Worm (Caenorhabditis elegans): ENCODE measurements around the gene sel-2.
A peak's percentile ranks its signal among the peaks of the same experiment; 100 is the strongest.

sel-2 gene

DNA sequence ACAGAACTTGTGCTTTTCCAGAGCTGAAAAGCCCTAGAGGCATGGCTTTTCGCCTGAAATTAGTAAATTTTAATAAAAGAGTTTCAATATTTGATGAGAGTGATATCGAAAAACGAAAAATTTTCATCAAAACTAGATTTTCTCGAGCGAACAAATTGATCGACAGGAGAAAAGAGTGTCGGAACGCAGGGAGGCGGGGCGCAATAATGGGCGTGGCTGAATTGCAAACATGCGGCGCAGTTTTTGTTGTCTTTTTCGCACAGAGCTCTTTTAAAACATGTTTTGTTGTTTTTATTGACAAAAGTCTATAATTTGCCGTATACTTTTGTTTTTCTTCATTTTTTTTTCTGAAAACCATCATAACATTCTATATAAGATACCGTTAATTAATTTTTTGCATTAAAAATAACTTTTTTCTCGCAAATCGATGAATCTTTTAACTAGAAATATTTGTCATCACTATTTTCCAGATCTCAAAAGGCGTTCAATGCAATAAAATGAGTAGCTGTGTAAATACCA lies 33.7 kb downstream of the sel-2 start, which contains the start of the genes sel-5 and wdr-48:
Gene sel-5, minus strand, starts transcription at position 53 of the 519 bp plus-strand sequence.
Gene wdr-48, plus strand, starts transcription at position 469 of the 519 bp plus-strand sequence.
- TF ChIP-seq spr-1 (tag; optimal IDR thresholded peaks at IDR 0.05) (no peak), hlh-30 (tag; optimal IDR thresholded peaks at IDR 0.05; ENCODE audit: insufficient read depth) (peak; percentile 28), lin-13 (GFP tag; optimal IDR thresholded peaks at IDR 0.05) (no peak), mes-2 (tag; optimal IDR thresholded peaks at IDR 0.05; ENCODE audit: poor library complexity, severe bottlenecking) (peak; percentile 66), mep-1 (tag; optimal IDR thresholded peaks at IDR 0.05) (peak; percentile 55), lsy-2 (tag; optimal IDR thresholded peaks at IDR 0.05) (peak in 1 of 2 experiments; percentile 62), nhr-6 (tag; optimal IDR thresholded peaks at IDR 0.05) (peak; percentile 22), nhr-28 (tag; optimal IDR thresholded peaks at IDR 0.05) (peak; percentile 38), dve-1 (tag; optimal IDR thresholded peaks at IDR 0.05; ENCODE audit: insufficient read depth) (peak; percentile 25), daf-16 (GFP tag; optimal IDR thresholded peaks at IDR 0.05) (no peak), daf-16 (tag; optimal IDR thresholded peaks at IDR 0.05) (peak; percentile 33), dpl-1 (GFP tag; optimal IDR thresholded peaks at IDR 0.05) (peak; percentile 47), pha-4 (GFP tag; IDR thresholded peaks at IDR 0.05) (no peak), pha-4 (tag; optimal IDR thresholded peaks at IDR 0.05) (peak; percentile 1), lin-29 (GFP tag; IDR thresholded peaks at IDR 0.05) (no peak), rbr-2 (tag; optimal IDR thresholded peaks at IDR 0.05) (peak; percentile 5), madf-5 (GFP tag; IDR thresholded peaks at IDR 0.05) (no peak)

DNA sequence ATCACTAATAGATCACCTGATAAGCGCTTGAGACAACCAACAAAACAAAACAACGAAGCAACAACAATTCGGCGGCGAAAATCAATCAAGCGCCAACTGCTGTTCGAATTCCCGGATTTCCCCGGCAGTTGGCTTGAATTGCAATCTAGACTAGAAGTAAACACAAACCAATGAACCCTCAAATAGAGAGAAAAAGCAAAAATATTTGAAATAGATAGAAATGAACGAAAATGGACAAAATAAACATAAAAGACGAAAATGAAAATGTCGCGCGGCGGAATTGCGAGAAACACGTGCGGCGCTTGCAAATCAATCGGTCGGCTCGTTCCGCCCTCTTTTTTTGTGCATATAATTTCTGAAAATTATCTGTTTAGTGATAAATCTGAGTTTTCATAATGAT lies 43.7 kb downstream of the sel-2 start, which contains the start of gene idhg-1:
Gene idhg-1, plus strand, starts transcription at position 343 of the 400 bp plus-strand sequence.
- no peak for TF ChIP-seq cey-2 (tag; optimal IDR thresholded peaks at IDR 0.05; ENCODE audit: borderline replicate concordance, insufficient read depth)
- no peak for TF ChIP-seq F44E2.7 (GFP tag; IDR thresholded peaks at IDR 0.05)
- TF ChIP-seq zip-2 (tag; optimal IDR thresholded peaks at IDR 0.05), result no peak
- TF ChIP-seq F37D6.2 (tag; optimal IDR thresholded peaks at IDR 0.05), result peak; percentile 35
- TF ChIP-seq mxl-3 (GFP tag; optimal IDR thresholded peaks at IDR 0.05), result peak; percentile 20
- TF ChIP-seq hlh-30 (tag; optimal IDR thresholded peaks at IDR 0.05; ENCODE audit: insufficient read depth), result peak; percentile 58
- TF ChIP-seq daf-16 (GFP tag; optimal IDR thresholded peaks at IDR 0.05), result peak; percentile 10 to 94
- TF ChIP-seq daf-16 (tag; optimal IDR thresholded peaks at IDR 0.05), result peak; percentile 66
- TF ChIP-seq ztf-7 (tag; optimal IDR thresholded peaks at IDR 0.05), result peak; percentile 8
- no peak for TF ChIP-seq dmd-9 (GFP tag; IDR thresholded peaks at IDR 0.05)
- peak; percentile 77 for TF ChIP-seq mep-1 (tag; optimal IDR thresholded peaks at IDR 0.05)
- TF ChIP-seq pqm-1 (tag; optimal IDR thresholded peaks at IDR 0.05), result peak; percentile 29
- peak; percentile 61; the same call in 1 of the 2 replicates for TF ChIP-seq hmg-1.1 (GFP tag; IDR thresholded peaks at IDR 0.05)
- TF ChIP-seq unc-62 (GFP tag; optimal IDR thresholded peaks at IDR 0.05 in 1 of 2), result peak in 1 of 2 experiments; percentile 44
- TF ChIP-seq unc-62 (tag; optimal IDR thresholded peaks at IDR 0.05), result no peak
- no peak for TF ChIP-seq attf-4 (tag; optimal IDR thresholded peaks at IDR 0.05)
- peak; percentile 29 for TF ChIP-seq dmd-6 (GFP tag; IDR thresholded peaks at IDR 0.05)
- peak; percentile 95 for TF ChIP-seq mes-2 (tag; optimal IDR thresholded peaks at IDR 0.05; ENCODE audit: poor library complexity, severe bottlenecking)
- no peak for TF ChIP-seq ZK337.2 (GFP tag; IDR thresholded peaks at IDR 0.05)
- 0 out of 2 replicates have a peak, but pooled peaks have one; percentile 51 for TF ChIP-seq lim-7 (GFP tag; IDR thresholded peaks at IDR 0.05)
- TF ChIP-seq dpl-1 (GFP tag; optimal IDR thresholded peaks at IDR 0.05), result peak; percentile 60
- 0 out of 2 replicates have a peak, but pooled peaks have one; percentile 20 for TF ChIP-seq zfp-3 (GFP tag; conservative IDR thresholded peaks at IDR 0.05)
- peak; percentile 31 for TF ChIP-seq nhr-48 (tag; optimal IDR thresholded peaks at IDR 0.05)
- no peak for TF ChIP-seq egl-27 (tag; optimal IDR thresholded peaks at IDR 0.05)
- TF ChIP-seq saeg-2 (GFP tag; IDR thresholded peaks at IDR 0.05), result peak; percentile 55; the same call in 1 of the 2 replicates
- no peak for TF ChIP-seq ctbp-1 (GFP tag; IDR thresholded peaks at IDR 0.05)
- TF ChIP-seq lin-38 (GFP tag; IDR thresholded peaks at IDR 0.05), result peak; percentile 74
- TF ChIP-seq Y75B8A.6 (GFP tag; IDR thresholded peaks at IDR 0.05), result peak; percentile 63; the same call in 1 of the 2 replicates
- TF ChIP-seq T26A8.4 (GFP tag; IDR thresholded peaks at IDR 0.05), result peak; percentile 76; the same call in 1 of the 2 replicates
- TF ChIP-seq hif-1 (tag; optimal IDR thresholded peaks at IDR 0.05), result peak in 1 of 2 experiments; percentile 63
- peak; percentile 47 for TF ChIP-seq nhr-102 (tag; optimal IDR thresholded peaks at IDR 0.05)
- peak; percentile 4 for TF ChIP-seq nhr-77 (tag; optimal IDR thresholded peaks at IDR 0.05)
- peak in 1 of 2 experiments; percentile 72 for TF ChIP-seq lsy-2 (tag; optimal IDR thresholded peaks at IDR 0.05)
- no peak for TF ChIP-seq mxl-2 (GFP tag; conservative IDR thresholded peaks at IDR 0.05)
- peak; percentile 64 for TF ChIP-seq egl-43 (GFP tag; IDR thresholded peaks at IDR 0.05)
- TF ChIP-seq snpc-1.2 (GFP tag; IDR thresholded peaks at IDR 0.05), result peak; percentile 51; the same call in 1 of the 2 replicates
- peak; percentile 78 for TF ChIP-seq dve-1 (tag; optimal IDR thresholded peaks at IDR 0.05; ENCODE audit: insufficient read depth)
- TF ChIP-seq snpc-4 (tag; optimal IDR thresholded peaks at IDR 0.05), result no peak
